Worm (Caenorhabditis elegans) whole organism, late embryonic: ENCODE measurements around the gene C35D10.8.
A peak's percentile ranks its signal among the peaks of the same experiment; 100 is the strongest.

ENCODE experiments used
- K02D7.2 ChIP-seq: sonication (generic microtip); optimal IDR thresholded peaks from 2 replicates; lab custom pipeline; 2017; ENCODE audit warnings: mild to moderate bottlenecking, missing genetic modification characterization, missing compliant biosample characterization
- T23F11.4 ChIP-seq: fragments of 200-800 bp; sonication (Bioruptor generic); optimal IDR thresholded peaks from 2 replicates; lab custom pipeline; 2018; ENCODE audit warnings: mild to moderate bottlenecking, missing genetic modification characterization, missing compliant biosample characterization
- Y22D7AL.16 ChIP-seq: sonication (generic microtip); optimal IDR thresholded peaks from 2 replicates; lab custom pipeline; 2016; ENCODE audit warnings: missing genetic modification characterization, missing compliant biosample characterization
- ahr-1 ChIP-seq: sonication (generic microtip); optimal IDR thresholded peaks from 2 replicates; lab custom pipeline; 2016; ENCODE audit warnings: missing genetic modification characterization, missing compliant biosample characterization
- ceh-14 ChIP-seq: sonication (generic microtip); optimal IDR thresholded peaks from 2 replicates; lab custom pipeline; 2016; ENCODE audit warnings: missing genotype, missing genetic modification characterization, missing compliant biosample characterization
- ceh-2 ChIP-seq: sonication (generic microtip); optimal IDR thresholded peaks from 2 replicates; lab custom pipeline; 2016; ENCODE audit warnings: missing genotype, missing genetic modification characterization, missing compliant biosample characterization
- ceh-31 ChIP-seq: sonication (generic microtip); optimal IDR thresholded peaks from 2 replicates; lab custom pipeline; 2016; ENCODE audit warnings: missing genetic modification characterization, missing compliant biosample characterization
- ceh-34 ChIP-seq: sonication (generic microtip); optimal IDR thresholded peaks from 2 replicates; lab custom pipeline; 2016; ENCODE audit warnings: mild to moderate bottlenecking, missing genetic modification characterization, missing compliant biosample characterization
- ceh-6 ChIP-seq: fragments of 200-800 bp; sonication (Bioruptor generic); optimal IDR thresholded peaks from 2 replicates; lab custom pipeline; 2018; ENCODE audit warnings: mild to moderate bottlenecking, missing genetic modification characterization, missing compliant biosample characterization
- ceh-9 ChIP-seq: sonication (generic microtip); optimal IDR thresholded peaks from 2 replicates; lab custom pipeline; 2016; ENCODE audit warnings: mild to moderate bottlenecking, missing genetic modification characterization, inconsistent platforms, missing compliant biosample characterization
- dmd-4 ChIP-seq: sonication (generic microtip); optimal IDR thresholded peaks from 2 replicates; lab custom pipeline; 2016; ENCODE audit warnings: borderline replicate concordance, missing genetic modification characterization, missing compliant biosample characterization
- dve-1 ChIP-seq: sonication (generic microtip); optimal IDR thresholded peaks from 2 replicates; lab custom pipeline; 2017; ENCODE audit warnings: antibody characterized with exemption, mild to moderate bottlenecking, missing genetic modification characterization, missing compliant biosample characterization
- elt-2 ChIP-seq: sonication (generic microtip); optimal IDR thresholded peaks from 2 replicates; lab custom pipeline; 2016; ENCODE audit warnings: missing genetic modification reagents, missing genetic modification characterization, missing compliant biosample characterization
- ets-4 ChIP-seq: sonication (generic microtip); optimal IDR thresholded peaks from 2 replicates; lab custom pipeline; 2016; ENCODE audit warnings: missing genetic modification characterization, missing compliant biosample characterization
- fkh-10 ChIP-seq: fragments of 150-350 bp; optimal IDR thresholded peaks from 2 replicates; lab custom pipeline; 2014; ENCODE audit warnings: missing biosample characterization, missing genetic modification reagents, missing genetic modification characterization
- fkh-6 ChIP-seq: sonication (generic microtip); optimal IDR thresholded peaks from 2 replicates; lab custom pipeline; 2016; ENCODE audit warnings: missing genetic modification characterization, missing compliant biosample characterization
- hlh-13 ChIP-seq: fragments of 200-800 bp; sonication (Bioruptor generic); optimal IDR thresholded peaks from 2 replicates; lab custom pipeline; 2018; ENCODE audit warnings: mild to moderate bottlenecking, missing genetic modification characterization, missing compliant biosample characterization
- hlh-15 ChIP-seq: sonication (generic microtip); optimal IDR thresholded peaks from 2 replicates; lab custom pipeline; 2016; ENCODE audit warnings: missing genetic modification characterization, missing compliant biosample characterization
- hlh-30 ChIP-seq: sonication (generic microtip); optimal IDR thresholded peaks from 2 replicates; lab custom pipeline; 2017; ENCODE audit warnings: antibody characterized with exemption, missing genetic modification characterization, missing compliant biosample characterization; ENCODE audit not compliant: insufficient read depth
- hlh-6 ChIP-seq: sonication (generic microtip); optimal IDR thresholded peaks from 2 replicates; lab custom pipeline; 2016; ENCODE audit warnings: missing genotype, missing genetic modification characterization, missing compliant biosample characterization
- hlh-8 ChIP-seq: sonication (generic microtip); optimal IDR thresholded peaks from 2 replicates; lab custom pipeline; 2016; ENCODE audit warnings: missing genotype, missing genetic modification characterization, missing compliant biosample characterization
- lim-6 ChIP-seq: sonication (generic microtip); optimal IDR thresholded peaks from 2 replicates; lab custom pipeline; 2016; ENCODE audit warnings: missing genetic modification characterization, missing compliant biosample characterization
- lin-11 ChIP-seq: fragments of 200-800 bp; sonication (Bioruptor generic); optimal IDR thresholded peaks from 2 replicates; lab custom pipeline; 2018; ENCODE audit warnings: mild to moderate bottlenecking, missing genetic modification characterization, missing compliant biosample characterization
- madf-2 ChIP-seq: sonication (generic microtip); optimal IDR thresholded peaks from 2 replicates; lab custom pipeline; 2017; ENCODE audit warnings: missing genetic modification characterization, missing compliant biosample characterization
- mec-3 ChIP-seq: sonication (generic microtip); optimal IDR thresholded peaks from 2 replicates; lab custom pipeline; 2016; ENCODE audit warnings: borderline replicate concordance, missing genetic modification characterization, missing compliant biosample characterization
- nhr-11 ChIP-seq: fragments of 150-350 bp; optimal IDR thresholded peaks from 2 replicates; lab custom pipeline; 2014; ENCODE audit warnings: missing biosample characterization, missing genetic modification characterization
- nhr-232 ChIP-seq: sonication (generic microtip); optimal IDR thresholded peaks from 2 replicates; lab custom pipeline; 2016; ENCODE audit warnings: missing genetic modification characterization, missing compliant biosample characterization
- npax-4 ChIP-seq: sonication (generic microtip); optimal IDR thresholded peaks from 2 replicates; lab custom pipeline; 2016; ENCODE audit warnings: missing genetic modification characterization, missing compliant biosample characterization
- pat-9 ChIP-seq: fragments of 200-800 bp; sonication (Bioruptor generic); optimal IDR thresholded peaks from 2 replicates; lab custom pipeline; 2018; ENCODE audit warnings: mild to moderate bottlenecking, missing genetic modification characterization, moderate library complexity, missing compliant biosample characterization
- pax-1 ChIP-seq: fragments of 150-350 bp; optimal IDR thresholded peaks from 2 replicates; lab custom pipeline; 2014; ENCODE audit warnings: missing biosample characterization, missing genetic modification characterization
- pha-2 ChIP-seq: sonication (generic microtip); optimal IDR thresholded peaks from 2 replicates; lab custom pipeline; 2017; ENCODE audit warnings: mild to moderate bottlenecking, missing genetic modification characterization, missing compliant biosample characterization
- pqm-1 ChIP-seq: sonication (generic microtip); optimal IDR thresholded peaks from 2 replicates; lab custom pipeline; 2016; ENCODE audit warnings: missing genetic modification characterization, missing compliant biosample characterization
- pros-1 ChIP-seq: fragments of 150-350 bp; optimal IDR thresholded peaks from 2 replicates; lab custom pipeline; 2014; ENCODE audit warnings: missing biosample characterization, missing genetic modification reagents, missing genetic modification characterization
- ref-2 ChIP-seq: sonication (generic microtip); optimal IDR thresholded peaks from 2 replicates; lab custom pipeline; 2016; ENCODE audit warnings: missing genetic modification characterization, missing compliant biosample characterization
- rnt-1 ChIP-seq: sonication (generic microtip); optimal IDR thresholded peaks from 2 replicates; lab custom pipeline; 2016; ENCODE audit warnings: missing genetic modification characterization, missing compliant biosample characterization
- sox-2 ChIP-seq: fragments of 200-800 bp; sonication (Bioruptor generic); IDR thresholded peaks from 2 replicates; pipeline ENCODE4 v1.3.6; 2022; ENCODE audit warnings: missing genetic modification reagents, missing genetic modification characterization, missing compliant biosample characterization
- sox-4 ChIP-seq: sonication (generic microtip); optimal IDR thresholded peaks from 2 replicates; lab custom pipeline; 2017; ENCODE audit warnings: mild to moderate bottlenecking, missing genetic modification characterization, inconsistent platforms, missing compliant biosample characterization
- syd-9 ChIP-seq: sonication (generic microtip); optimal IDR thresholded peaks from 2 replicates; lab custom pipeline; 2016; ENCODE audit warnings: mild to moderate bottlenecking, missing genetic modification characterization, moderate library complexity, missing compliant biosample characterization
- tbx-7 ChIP-seq: sonication (generic microtip); optimal IDR thresholded peaks from 2 replicates; lab custom pipeline; 2016; ENCODE audit warnings: missing genotype, missing genetic modification characterization, missing compliant biosample characterization
- unc-55 ChIP-seq: sonication (generic microtip); optimal IDR thresholded peaks from 2 replicates; lab custom pipeline; 2017; ENCODE audit warnings: missing biosample characterization, missing genetic modification reagents, missing genetic modification characterization
- unc-86 ChIP-seq: sonication (generic microtip); optimal IDR thresholded peaks from 2 replicates; lab custom pipeline; 2016; ENCODE audit warnings: missing genetic modification characterization, missing compliant biosample characterization
- zip-5 ChIP-seq: sonication (generic microtip); optimal IDR thresholded peaks from 2 replicates; lab custom pipeline; 2016; ENCODE audit warnings: missing genetic modification characterization, missing compliant biosample characterization

Gene C35D10.8

DNA sequence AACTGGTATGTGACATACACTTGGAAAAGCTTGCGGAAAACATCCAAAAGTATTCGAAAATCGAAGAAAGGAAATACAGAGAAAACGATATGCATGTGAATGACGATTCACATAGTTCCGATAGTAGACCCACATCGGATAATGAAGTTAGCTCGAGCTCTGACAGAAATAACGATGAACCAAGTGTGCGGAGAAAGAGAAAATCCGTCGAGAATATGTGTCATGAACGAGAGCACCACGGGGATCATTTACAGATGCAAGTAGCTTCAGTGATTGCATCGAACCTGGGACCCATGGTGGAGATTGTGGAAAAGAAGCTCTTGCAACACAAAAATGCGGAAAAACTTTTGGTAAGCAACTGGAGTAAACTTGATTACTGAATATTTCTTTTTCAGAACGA is 2.0 kb downstream of the C35D10.8 start:
- TF ChIP-seq pqm-1 (tag; lab: Kevin White, UChicago) (no peak), Y22D7AL.16 (no peak), dve-1 (no peak), hlh-13 (GFP tag; lab: Kevin White, UChicago) (no peak), lim-6 (tag; lab: Kevin White, UChicago) (no peak), unc-55 (GFP tag; lab: Kevin White, UChicago) (no peak), K02D7.2 (no peak), elt-2 (tag; lab: Kevin White, UChicago) (no peak), T23F11.4 (no peak), ceh-6 (no peak), sox-4 (no peak), lin-11 (tag; lab: Kevin White, UChicago) (no peak), fkh-10 (GFP tag; lab: Kevin White, UChicago) (no peak), fkh-6 (tag; lab: Kevin White, UChicago) (no peak), nhr-232 (tag; lab: Kevin White, UChicago) (no peak), hlh-8 (no peak), madf-2 (tag; lab: Kevin White, UChicago) (no peak), unc-86 (no peak), dmd-4 (tag; lab: Kevin White, UChicago) (no peak)
- TF ChIP-seq, all 69 proteins: peak for 0

DNA sequence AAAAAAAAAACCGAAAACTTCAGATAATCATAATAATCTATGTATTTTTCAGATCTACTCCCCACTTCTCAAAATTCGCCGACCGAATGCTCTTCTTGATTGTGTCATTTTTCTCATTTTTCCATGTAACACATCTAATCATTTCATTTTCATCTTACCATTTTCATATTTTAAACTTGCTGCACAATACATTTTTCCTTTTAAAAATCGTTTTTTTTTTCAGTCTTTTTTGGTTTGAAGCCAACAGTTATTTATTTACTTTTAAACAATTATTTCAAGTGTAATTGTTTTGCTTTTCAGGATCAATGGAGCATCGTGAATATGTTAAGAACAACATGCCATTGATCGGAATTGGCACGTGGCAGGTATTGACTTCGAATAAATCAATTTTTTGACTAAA is 4.0 kb downstream of the C35D10.8 start, which contains the start of gene C35D10.6:
C35D10.6 (plus strand) TSS at position 301 of the 400 bp plus-strand sequence.
- TF ChIP-seq pat-9: no peak
- TF ChIP-seq sox-4: no peak
- TF ChIP-seq ceh-34 (tag; lab: Kevin White, UChicago): no peak
- no peak for TF ChIP-seq hlh-6 (tag; lab: Kevin White, UChicago)
- TF ChIP-seq Y22D7AL.16: no peak
- no peak for TF ChIP-seq rnt-1 (tag; lab: Kevin White, UChicago)
- no peak for TF ChIP-seq npax-4 (tag; lab: Kevin White, UChicago)
- no peak for TF ChIP-seq lin-11 (tag; lab: Kevin White, UChicago)
- no peak for TF ChIP-seq sox-2 (GFP tag; lab: Robert Waterston, UW)
- TF ChIP-seq fkh-6 (tag; lab: Kevin White, UChicago): no peak
- TF ChIP-seq pha-2 (tag; lab: Kevin White, UChicago): no peak
- TF ChIP-seq pax-1 (tag; lab: Kevin White, UChicago): no peak
- no peak for TF ChIP-seq lim-6 (tag; lab: Kevin White, UChicago)
- no peak for TF ChIP-seq nhr-232 (tag; lab: Kevin White, UChicago)
- no peak for TF ChIP-seq ceh-9
- no peak for TF ChIP-seq syd-9 (tag; lab: Kevin White, UChicago)
- TF ChIP-seq T23F11.4: no peak
- TF ChIP-seq nhr-11 (tag; lab: Kevin White, UChicago): no peak
- no peak for TF ChIP-seq mec-3 (tag; lab: Kevin White, UChicago)
- no peak for TF ChIP-seq elt-2 (tag; lab: Kevin White, UChicago)

DNA sequence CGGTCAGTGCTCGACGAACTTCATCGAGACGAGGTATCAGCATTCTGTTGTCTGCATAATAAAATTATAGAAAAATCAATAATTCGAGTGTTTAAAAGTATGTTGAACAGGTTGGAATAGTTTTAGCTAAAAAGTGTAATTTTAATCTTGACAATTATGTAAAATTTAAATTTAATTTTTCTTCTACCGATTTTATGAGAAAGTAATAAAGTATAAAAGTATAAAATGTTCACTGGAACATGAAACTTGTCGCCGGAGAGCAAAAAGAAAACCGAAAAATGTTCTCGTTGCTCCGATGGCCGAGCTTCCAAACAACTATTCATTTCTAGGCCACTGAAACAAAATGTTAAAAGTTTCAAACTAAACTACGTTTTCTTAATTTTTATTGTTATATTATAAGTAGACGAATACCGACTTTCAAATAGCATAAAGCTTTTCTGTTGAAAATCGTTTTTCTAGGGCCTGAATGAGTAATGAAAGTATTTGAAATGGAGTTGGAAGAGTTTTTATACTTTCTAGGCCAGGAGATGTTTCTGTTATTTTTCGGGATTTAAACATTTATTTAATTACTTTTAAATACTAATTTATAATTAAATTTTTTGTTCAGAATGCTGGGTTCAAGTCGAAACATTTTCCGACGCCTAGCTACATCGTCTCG is 6.9 kb downstream of the C35D10.8 start, which contains the start of the genes C35D10.10 and C35D10.5:
C35D10.10 (minus strand) TSS at position 51 of the 658 bp plus-strand sequence.
C35D10.5 (plus strand) TSS at position 608 of the 658 bp plus-strand sequence.
- TF ChIP-seq ceh-31 (tag; lab: Kevin White, UChicago) (peak; percentile 37), ref-2 (no peak), dve-1 (no peak), ceh-9 (no peak), ahr-1 (no peak), unc-55 (GFP tag; lab: Kevin White, UChicago) (no peak), tbx-7 (tag; lab: Kevin White, UChicago) (peak; percentile 28), unc-86 (no peak), T23F11.4 (no peak), zip-5 (peak; percentile 31), ceh-14 (tag; lab: Kevin White, UChicago) (no peak), hlh-30 (tag; lab: Kevin White, UChicago) (no peak), elt-2 (tag; lab: Kevin White, UChicago) (peak; percentile 13), pros-1 (tag; lab: Kevin White, UChicago) (no peak), ets-4 (tag; lab: Kevin White, UChicago) (peak; percentile 83), ceh-2 (peak; percentile 66), hlh-15 (no peak), dmd-4 (tag; lab: Kevin White, UChicago) (no peak)
